Worm (Caenorhabditis elegans) whole organism, L4 larva: ENCODE data around the gene osm-8.

Experiments
- D1046.2 ChIP-seq: fragments of 200-800 bp; sonication (Bioruptor generic); IDR thresholded peaks from 2 replicates; pipeline ENCODE4 v1.3.6; 2022; ENCODE audit warnings: missing genetic modification characterization, missing compliant biosample characterization
- Y105C5A.15 ChIP-seq: fragments of 200-800 bp; sonication (Bioruptor generic); IDR thresholded peaks from 2 replicates; pipeline ENCODE4 v1.3.6; 2022; ENCODE audit warnings: missing genetic modification characterization, missing compliant biosample characterization
- Y48G9A.11 ChIP-seq: fragments of 200-800 bp; sonication (Bioruptor generic); IDR thresholded peaks from 2 replicates; pipeline ENCODE4 v1.3.6; 2022; ENCODE audit warnings: missing genetic modification reagents, missing genetic modification characterization, missing compliant biosample characterization
- Y75B8A.6 ChIP-seq: fragments of 200-800 bp; sonication (Bioruptor generic); IDR thresholded peaks from 2 replicates; pipeline ENCODE4 v1.3.6; 2022; ENCODE audit warnings: missing genetic modification reagents, missing genetic modification characterization, missing compliant biosample characterization
- ZK337.2 ChIP-seq: fragments of 200-800 bp; sonication (Bioruptor generic); IDR thresholded peaks from 2 replicates; pipeline ENCODE4 v1.3.6; 2022; ENCODE audit warnings: missing genetic modification reagents, missing genetic modification characterization, missing compliant biosample characterization
- aha-1 ChIP-seq: fragments of 150-350 bp; peaks from one replicate; lab custom pipeline; 2014; ENCODE audit warnings: missing biosample characterization, missing genetic modification characterization
- ama-1 ChIP-seq: fragments of 150-350 bp; optimal IDR thresholded peaks from 2 replicates; lab custom pipeline; 2014; ENCODE audit warnings: inconsistent platforms, mixed read lengths
- arid-1 ChIP-seq: fragments of 200-800 bp; sonication (Bioruptor generic); conservative IDR thresholded peaks from 2 replicates; pipeline ENCODE4 v1.3.6; 2022; ENCODE audit warnings: missing genetic modification reagents, missing genetic modification characterization, missing compliant biosample characterization
- cey-2 ChIP-seq: sonication (generic microtip); optimal IDR thresholded peaks from 3 replicates; lab custom pipeline; 2017; ENCODE audit warnings: missing genetic modification characterization, mild to moderate bottlenecking, missing compliant biosample characterization, antibody characterized with exemption, borderline replicate concordance; ENCODE audit not compliant: insufficient read depth
- ctbp-1 ChIP-seq: fragments of 200-800 bp; sonication (Bioruptor generic); IDR thresholded peaks from 2 replicates; pipeline ENCODE4 v1.3.6; 2022; ENCODE audit warnings: missing genetic modification reagents, missing genetic modification characterization, missing compliant biosample characterization
- daf-12 ChIP-seq: fragments of 150-350 bp; optimal IDR thresholded peaks from 2 replicates; lab custom pipeline; 2014; ENCODE audit warnings: missing biosample characterization, missing genetic modification reagents, missing genetic modification characterization
- daf-19 ChIP-seq: fragments of 200-800 bp; sonication (Bioruptor generic); conservative IDR thresholded peaks from 2 replicates; pipeline ENCODE4 v1.3.6; 2022; ENCODE audit warnings: missing genetic modification characterization, missing compliant biosample characterization
- daf-8 ChIP-seq: fragments of 200-800 bp; sonication (Bioruptor generic); IDR thresholded peaks from 2 replicates; pipeline ENCODE4 v1.3.6; 2022; ENCODE audit warnings: missing genetic modification characterization, missing compliant biosample characterization
- dmd-9 ChIP-seq: fragments of 200-800 bp; sonication (Bioruptor generic); IDR thresholded peaks from 2 replicates; pipeline ENCODE4 v1.3.6; 2022; ENCODE audit warnings: missing genetic modification reagents, missing genetic modification characterization, missing compliant biosample characterization
- egl-43 ChIP-seq: fragments of 200-800 bp; sonication (Bioruptor generic); IDR thresholded peaks from 2 replicates; pipeline ENCODE4 v1.3.6; 2022; ENCODE audit warnings: missing genetic modification reagents, missing genetic modification characterization, missing compliant biosample characterization
- hif-1 ChIP-seq, 2 experiments: sonication (generic microtip); optimal IDR thresholded peaks; 2 replicates each; lab custom pipeline; 2016 to 2017; ENCODE audit warnings: missing compliant biosample characterization in 2 of 2, missing genetic modification characterization in 2 of 2, missing genetic modification reagents in 2 of 2, missing genotype in 2 of 2, mild to moderate bottlenecking in 1 of 2
- hmg-1.1 ChIP-seq: fragments of 200-800 bp; sonication (Bioruptor generic); IDR thresholded peaks from 2 replicates; pipeline ENCODE4 v1.3.6; 2022; ENCODE audit warnings: missing genetic modification reagents, missing genetic modification characterization, missing compliant biosample characterization
- jun-1 ChIP-seq: fragments of 150-350 bp; optimal IDR thresholded peaks from 2 replicates; lab custom pipeline; 2014; ENCODE audit warnings: missing biosample characterization, missing genetic modification reagents, missing genetic modification characterization
- lin-1 ChIP-seq: fragments of 200-800 bp; sonication (Bioruptor generic); IDR thresholded peaks from 2 replicates; pipeline ENCODE4 v1.3.6; 2022; ENCODE audit warnings: missing genetic modification reagents, missing genetic modification characterization, missing compliant biosample characterization
- lin-13 ChIP-seq: fragments of 150-350 bp; optimal IDR thresholded peaks from 2 replicates; lab custom pipeline; 2014; ENCODE audit warnings: missing biosample characterization, missing genetic modification reagents, missing genetic modification characterization
- lin-29 ChIP-seq: fragments of 200-800 bp; sonication (Bioruptor generic); IDR thresholded peaks from 2 replicates; pipeline ENCODE4 v1.3.6; 2022; ENCODE audit warnings: missing genetic modification reagents, missing genetic modification characterization, missing compliant biosample characterization
- lsy-2 ChIP-seq, 2 experiments: fragments of 150-350 bp in 1 of 2; sonication (generic microtip) in 1 of 2; optimal IDR thresholded peaks; 2 replicates each; lab custom pipeline; 2014 to 2017; ENCODE audit warnings: missing biosample characterization in 2 of 2, missing genetic modification characterization in 2 of 2
- madf-5 ChIP-seq, 2 experiments: fragments of 200-800 bp; sonication (Bioruptor generic); IDR thresholded peaks; 2 replicates each; pipeline ENCODE4 v1.3.6; 2022; ENCODE audit warnings: missing compliant biosample characterization in 2 of 2, missing genetic modification characterization in 2 of 2
- mdt-29 ChIP-seq: fragments of 200-800 bp; sonication (Bioruptor generic); IDR thresholded peaks from 2 replicates; pipeline ENCODE4 v1.3.6; 2022; ENCODE audit warnings: missing genetic modification reagents, missing genetic modification characterization, missing compliant biosample characterization
- nhr-10 ChIP-seq: fragments of 150-350 bp; optimal IDR thresholded peaks from 2 replicates; lab custom pipeline; 2014; ENCODE audit warnings: missing biosample characterization, missing genetic modification characterization
- nhr-11 ChIP-seq: fragments of 150-350 bp; optimal IDR thresholded peaks from 2 replicates; lab custom pipeline; 2014; ENCODE audit warnings: missing biosample characterization, missing genetic modification characterization
- nhr-28 ChIP-seq: fragments of 150-350 bp; optimal IDR thresholded peaks from 2 replicates; lab custom pipeline; 2014; ENCODE audit warnings: missing biosample characterization, missing genetic modification characterization
- nhr-77 ChIP-seq: fragments of 150-350 bp; optimal IDR thresholded peaks from 2 replicates; lab custom pipeline; 2014; ENCODE audit warnings: missing biosample characterization, missing genetic modification characterization
- pha-4 ChIP-seq, 2 experiments: fragments of 150-350 bp in 1 of 2; fragments of 200-800 bp in 1 of 2; sonication (Bioruptor generic) in 1 of 2; IDR thresholded peaks in 1 of 2; optimal IDR thresholded peaks in 1 of 2; 2 replicates each; pipeline versions ENCODE4 v1.3.6 to Lab custom; 2014 to 2022; ENCODE audit warnings: missing genetic modification characterization in 2 of 2, missing genetic modification reagents in 2 of 2, missing biosample characterization in 1 of 2, missing compliant biosample characterization in 1 of 2
- php-3 ChIP-seq: fragments of 200-800 bp; sonication (Bioruptor generic); IDR thresholded peaks from 2 replicates; pipeline ENCODE4 v1.3.6; 2022; ENCODE audit warnings: missing genetic modification reagents, missing genetic modification characterization, missing compliant biosample characterization
- pqm-1 ChIP-seq: sonication (generic microtip); optimal IDR thresholded peaks from 2 replicates; lab custom pipeline; 2017; ENCODE audit warnings: missing biosample characterization, missing genetic modification characterization
- sdz-12 ChIP-seq: fragments of 200-800 bp; sonication (Bioruptor generic); optimal IDR thresholded peaks from 2 replicates; lab custom pipeline; 2018; ENCODE audit warnings: mild to moderate bottlenecking, missing genetic modification characterization, missing compliant biosample characterization
- set-16 ChIP-seq: fragments of 200-800 bp; sonication (Bioruptor generic); IDR thresholded peaks from 2 replicates; pipeline ENCODE4 v1.3.6; 2022; ENCODE audit warnings: missing genetic modification reagents, missing genetic modification characterization, missing compliant biosample characterization
- skn-1 ChIP-seq: fragments of 150-350 bp; optimal IDR thresholded peaks from 2 replicates; lab custom pipeline; 2014; ENCODE audit warnings: missing biosample characterization, missing genetic modification characterization
- snpc-1.2 ChIP-seq: fragments of 200-800 bp; sonication (Bioruptor generic); IDR thresholded peaks from 2 replicates; pipeline ENCODE4 v1.3.6; 2022; ENCODE audit warnings: missing genetic modification reagents, missing genetic modification characterization, missing compliant biosample characterization
- unc-62 ChIP-seq, 3 experiments: fragments of 150-350 bp in 1 of 3; sonication (generic microtip); optimal IDR thresholded peaks in 2 of 3; peaks in 1 of 3; 1 replicate in 1 of 3; 2 replicates in 2 of 3; lab custom pipeline; 2014 to 2017; ENCODE audit warnings: missing biosample characterization in 3 of 3, missing genetic modification characterization in 3 of 3, missing genetic modification reagents in 3 of 3, missing genotype in 1 of 3

osm-8 gene

ce11 chrII:7575614-7576013, 29.6 kb downstream of the osm-8 start, which contains the start of gene F35D2.1:
TSS of gene F35D2.1 (plus strand) at chrII:7575914.
- no peak for TF ChIP-seq lin-13 (GFP tag; lab: Kevin White, UChicago)
- no peak for TF ChIP-seq Y48G9A.11 (GFP tag; lab: Robert Waterston, UW)
- no peak for TF ChIP-seq D1046.2 (GFP tag; lab: Robert Waterston, UW)
- TF ChIP-seq lin-1 (GFP tag; lab: Robert Waterston, UW), result no peak
- TF ChIP-seq lsy-2 (tag; optimal IDR thresholded peaks at IDR 0.05; lab: Kevin White, UChicago), result no peak

ce11 chrII:7574143-7574542, 31.1 kb downstream of the osm-8 start, which contains the start of gene F35D2.2:
TSS of gene F35D2.2 (plus strand) at chrII:7574443.
- TF ChIP-seq arid-1 (GFP tag; lab: Robert Waterston, UW) (no peak), aha-1 (tag; lab: Kevin White, UChicago) (peak; percentile 53), daf-8 (GFP tag; lab: Robert Waterston, UW) (no peak)

ce11 chrII:7570820-7571219, 34.4 kb downstream of the osm-8 start:
- no peak for TF ChIP-seq Y75B8A.6
- TF ChIP-seq ZK337.2 (GFP tag; lab: Robert Waterston, UW), result no peak
- no peak for TF ChIP-seq Y48G9A.11 (GFP tag; lab: Robert Waterston, UW)
- 0 out of 4 replicates have a peak, but pooled peaks of 1 of the 2 experiments have one; percentile 13 for TF ChIP-seq madf-5 (GFP tag; IDR thresholded peaks at IDR 0.05; lab: Robert Waterston, UW)
- TF ChIP-seq daf-12, result no peak
- TF ChIP-seq nhr-28, result no peak
- no peak for TF ChIP-seq hmg-1.1

ce11 chrII:7570305-7570704, 34.9 kb downstream of the osm-8 start, which contains the start of gene F35D2.3:
TSS of gene F35D2.3 (plus strand) at chrII:7570605.
- TF ChIP-seq dmd-9 (GFP tag; lab: Robert Waterston, UW) (no peak), lin-1 (GFP tag; lab: Robert Waterston, UW) (no peak), lin-29 (GFP tag; lab: Robert Waterston, UW) (no peak), php-3 (no peak), hif-1 (tag; optimal IDR thresholded peaks at IDR 0.05; lab: Kevin White, UChicago) (no peak), ama-1 (lab: Kevin White, UChicago) (no peak), ctbp-1 (GFP tag; lab: Robert Waterston, UW) (no peak), egl-43 (GFP tag; lab: Robert Waterston, UW) (no peak), set-16 (GFP tag; lab: Robert Waterston, UW) (no peak), daf-19 (GFP tag; lab: Robert Waterston, UW) (no peak), sdz-12 (GFP tag; lab: Kevin White, UChicago) (no peak), pqm-1 (tag; lab: Kevin White, UChicago) (no peak), cey-2 (tag; lab: Kevin White, UChicago) (no peak), skn-1 (tag; lab: Kevin White, UChicago) (no peak)

- TF ChIP-seq Y105C5A.15 (GFP tag; lab: Robert Waterston, UW) (no peak), unc-62 (GFP tag; optimal IDR thresholded peaks at IDR 0.05 in 1 of 2; lab: Kevin White, UChicago) (peak in 1 of 2 experiments; percentile 87), unc-62 (tag; optimal IDR thresholded peaks at IDR 0.05; lab: Kevin White, UChicago) (no peak), jun-1 (no peak), nhr-10 (tag; lab: Kevin White, UChicago) (no peak)
These were observed 42.6 kb downstream of the osm-8 start for ce11 chrII:7562616-7563015.

- TF ChIP-seq pha-4 (GFP tag; IDR thresholded peaks at IDR 0.05; lab: Robert Waterston, UW) (no peak), pha-4 (tag; optimal IDR thresholded peaks at IDR 0.05; lab: Kevin White, UChicago) (no peak), nhr-77 (tag; lab: Kevin White, UChicago) (no peak), aha-1 (tag; lab: Kevin White, UChicago) (no peak), Y105C5A.15 (GFP tag; lab: Robert Waterston, UW) (no peak), nhr-11 (no peak), snpc-1.2 (GFP tag; lab: Robert Waterston, UW) (no peak), mdt-29 (GFP tag; lab: Robert Waterston, UW) (no peak)
- TF ChIP-seq, all 104 proteins: peak for 0
These were observed 43.7 kb downstream of the osm-8 start, which contains the start of the genes ZK1290.11 and ZK1290.1 for ce11 chrII:7561494-7561893. TSS of gene ZK1290.11 (minus strand) at chrII:7561594. TSS of gene ZK1290.1 (plus strand) at chrII:7561764.
